Worm (Caenorhabditis elegans) whole organism, L4/young adult: ENCODE data around the gene F01E11.18.

ENCODE experiments used
- dao-5 ChIP-seq: sonication (generic microtip); optimal IDR thresholded peaks from 2 replicates; lab custom pipeline; 2016; ENCODE audit warnings: missing genotype, missing genetic modification characterization, moderate library complexity, missing compliant biosample characterization
- him-1 ChIP-seq: sonication (generic microtip); optimal IDR thresholded peaks from 2 replicates; lab custom pipeline; 2016; ENCODE audit warnings: missing genotype, missing genetic modification reagents, missing genetic modification characterization, missing compliant biosample characterization

DNA sequence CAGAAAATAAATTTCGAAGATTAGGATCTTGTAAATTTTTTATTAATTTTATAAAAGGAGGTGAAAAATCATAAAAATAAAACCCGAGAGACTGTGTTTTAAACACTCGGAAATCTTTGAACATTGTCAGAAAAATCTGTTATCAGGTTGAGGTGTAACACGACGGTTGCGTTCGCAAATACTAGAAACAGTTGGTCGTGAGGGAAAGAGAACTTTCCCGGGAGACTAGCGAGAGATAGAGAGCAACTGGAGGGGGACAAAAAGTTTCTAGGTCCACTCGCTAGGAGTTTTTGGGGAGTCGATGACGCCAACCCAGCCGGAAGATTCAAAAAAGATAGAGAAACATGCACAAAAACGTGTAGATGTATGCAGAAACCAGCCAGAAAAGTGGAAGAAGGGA lies 27.1 kb upstream of the F01E11.18 start:
- TF ChIP-seq dao-5 (tag; lab: Kevin White, UChicago) (no peak), him-1 (tag; lab: Kevin White, UChicago) (no peak)
